Fruit fly (Drosophila melanogaster) whole organism, prepupa: ENCODE data around the gene ntc.

Experiments used
- CG10669 ChIP-seq: fragments of 200-800 bp; sonication (Bioruptor generic); optimal IDR thresholded peaks from 3 replicates; lab custom pipeline; 2018; ENCODE audit warnings: missing biosample characterization, mild to moderate bottlenecking, missing genetic modification characterization, moderate library complexity
- CG11294 ChIP-seq: fragments of 200-800 bp; sonication (Bioruptor generic); IDR thresholded peaks from 2 replicates; pipeline ENCODE4 v1.3.6; 2022; ENCODE audit warnings: missing biosample characterization, missing genetic modification characterization
- CG8319 ChIP-seq: fragments of 200-800 bp; sonication (Bioruptor generic); optimal IDR thresholded peaks from 3 replicates; lab custom pipeline; 2016; ENCODE audit warnings: missing biosample characterization, missing genetic modification characterization
- Ets21C ChIP-seq: fragments of 200-800 bp; sonication (Bioruptor generic); optimal IDR thresholded peaks from 3 replicates; lab custom pipeline; 2016; ENCODE audit warnings: missing biosample characterization, missing genetic modification characterization
- Hr38 ChIP-seq: sonication (Bioruptor generic); optimal IDR thresholded peaks from 2 replicates; lab custom pipeline; 2016; ENCODE audit warnings: missing biosample characterization, missing genetic modification characterization
- Hr39 ChIP-seq: fragments of 200-800 bp; sonication (Bioruptor generic); optimal IDR thresholded peaks from 2 replicates; lab custom pipeline; 2016; ENCODE audit warnings: missing biosample characterization, missing genetic modification characterization
- Hr4 ChIP-seq: fragments of 200-800 bp; sonication (Bioruptor generic); optimal IDR thresholded peaks from 3 replicates; lab custom pipeline; 2016; ENCODE audit warnings: missing biosample characterization, missing genetic modification characterization
- Sox14 ChIP-seq: fragments of 200-800 bp; sonication (Bioruptor generic); optimal IDR thresholded peaks from 3 replicates; lab custom pipeline; 2016; ENCODE audit warnings: missing biosample characterization, missing genetic modification characterization
- Sox15 ChIP-seq: fragments of 200-800 bp; sonication (Bioruptor generic); optimal IDR thresholded peaks from 3 replicates; lab custom pipeline; 2016; ENCODE audit warnings: missing biosample characterization, missing genetic modification characterization
- dsx ChIP-seq: fragments of 200-800 bp; optimal IDR thresholded peaks from 3 replicates; lab custom pipeline; 2019; ENCODE audit warnings: missing biosample characterization, mild to moderate bottlenecking, missing genetic modification characterization, moderate library complexity; ENCODE audit not compliant: poor library complexity, severe bottlenecking
- fd59A ChIP-seq: fragments of 200-800 bp; sonication (Bioruptor generic); optimal IDR thresholded peaks from 2 replicates; lab custom pipeline; 2017; ENCODE audit warnings: missing biosample characterization, mild to moderate bottlenecking, missing genetic modification characterization, missing genetic modification reagents
- salr ChIP-seq, 2 experiments: fragments of 200-800 bp; sonication (Bioruptor generic); optimal IDR thresholded peaks; 3 replicates each; lab custom pipeline; 2016 to 2018; ENCODE audit warnings: missing biosample characterization in 2 of 2, missing genetic modification characterization in 2 of 2, mild to moderate bottlenecking in 1 of 2
- spab ChIP-seq: fragments of 200-800 bp; sonication (Bioruptor generic); optimal IDR thresholded peaks from 2 replicates; lab custom pipeline; 2017; ENCODE audit warnings: missing biosample characterization, mild to moderate bottlenecking, missing genetic modification characterization, missing genetic modification reagents
- ss ChIP-seq, 2 experiments: fragments of 200-800 bp; sonication (Bioruptor generic); optimal IDR thresholded peaks; 2 replicates in 1 of 2; 3 replicates in 1 of 2; lab custom pipeline; 2017 to 2018; ENCODE audit warnings: mild to moderate bottlenecking in 2 of 2, missing biosample characterization in 2 of 2, missing genetic modification characterization in 2 of 2, moderate library complexity in 1 of 2

dm6 chr3L:3825485-3825813 is 19.2 kb upstream of the ntc start:
- no peak for TF ChIP-seq spab
- no peak for TF ChIP-seq CG8319 (GFP tag; lab: Kevin White, UChicago)
- TF ChIP-seq Hr38 (GFP tag; lab: Kevin White, UChicago), result no peak
- no peak for TF ChIP-seq Sox15
- no peak for TF ChIP-seq dsx (GFP tag; lab: Kevin White, UChicago)
- TF ChIP-seq ss (GFP tag; optimal IDR thresholded peaks at IDR 0.05; lab: Kevin White, UChicago), result no peak
- no peak for TF ChIP-seq CG10669 (GFP tag; lab: Kevin White, UChicago)
- no peak for TF ChIP-seq Hr39 (GFP tag; lab: Kevin White, UChicago)
- TF ChIP-seq fd59A, result no peak
- TF ChIP-seq salr (GFP tag; optimal IDR thresholded peaks at IDR 0.05; lab: Kevin White, UChicago), result no peak
- no peak for TF ChIP-seq CG11294
- TF ChIP-seq Ets21C (GFP tag; lab: Kevin White, UChicago), result no peak
- TF ChIP-seq Hr4, result no peak
- TF ChIP-seq Sox14, result no peak
